Fruit fly (Drosophila melanogaster) whole organism, embryonic: Measurements from ENCODE around the gene CG7810.

ENCODE experiments used
- Atf-2 ChIP-seq: fragments of 200-800 bp; sonication (Bioruptor generic); optimal IDR thresholded peaks from 2 replicates; lab custom pipeline; 2016; ENCODE audit warnings: missing biosample characterization, missing genetic modification characterization
- Blimp-1 ChIP-seq: fragments of 200-800 bp; sonication (Bioruptor generic); optimal IDR thresholded peaks from 3 replicates; lab custom pipeline; 2018; ENCODE audit warnings: missing biosample characterization, missing genetic modification characterization, mild to moderate bottlenecking, moderate library complexity, missing genetic modification reagents
- CG11695 ChIP-seq: fragments of 200-800 bp; sonication (Bioruptor generic); IDR thresholded peaks from 3 replicates; pipeline ENCODE4 v1.3.6; 2022; ENCODE audit warnings: missing biosample characterization, missing genetic modification characterization
- CG12071 ChIP-seq: fragments of 200-800 bp; sonication (Bioruptor generic); optimal IDR thresholded peaks from 3 replicates; lab custom pipeline; 2018; ENCODE audit warnings: missing biosample characterization, mild to moderate bottlenecking, missing genetic modification characterization
- CG12942 ChIP-seq: fragments of 200-800 bp; sonication (Bioruptor generic); optimal IDR thresholded peaks from 3 replicates; lab custom pipeline; 2016; ENCODE audit warnings: missing biosample characterization, missing genetic modification characterization
- CG13287 ChIP-seq: fragments of 200-800 bp; sonication (Bioruptor generic); IDR thresholded peaks from 2 replicates; pipeline ENCODE4 v1.3.6; 2022; ENCODE audit warnings: missing biosample characterization, missing genetic modification characterization; ENCODE audit not compliant: partially characterized antibody
- CG1529 ChIP-seq: fragments of 200-800 bp; sonication (Bioruptor generic); optimal IDR thresholded peaks from 3 replicates; lab custom pipeline; 2018; ENCODE audit warnings: missing biosample characterization, missing genetic modification characterization
- CG15514 ChIP-seq: fragments of 200-800 bp; sonication (Bioruptor generic); optimal IDR thresholded peaks from 3 replicates; lab custom pipeline; 2017; ENCODE audit warnings: missing biosample characterization, missing genetic modification characterization, mild to moderate bottlenecking, moderate library complexity, missing genetic modification reagents
- CG3163 ChIP-seq: fragments of 200-800 bp; sonication (Bioruptor generic); optimal IDR thresholded peaks from 3 replicates; lab custom pipeline; 2016; ENCODE audit warnings: missing biosample characterization, missing genetic modification characterization
- CG32532 ChIP-seq: fragments of 200-800 bp; sonication (Bioruptor generic); IDR thresholded peaks from 2 replicates; pipeline ENCODE4 v1.3.6; 2022; ENCODE audit warnings: missing biosample characterization, missing genetic modification characterization
- CG3407 ChIP-seq: fragments of 200-800 bp; sonication (Bioruptor generic); optimal IDR thresholded peaks from 2 replicates; lab custom pipeline; 2018; ENCODE audit warnings: missing biosample characterization, mild to moderate bottlenecking, missing genetic modification characterization
- CG34376 ChIP-seq: fragments of 200-800 bp; sonication (Bioruptor generic); optimal IDR thresholded peaks from 2 replicates; lab custom pipeline; 2018; ENCODE audit warnings: missing biosample characterization, mild to moderate bottlenecking, missing genetic modification characterization
- CG5245 ChIP-seq: fragments of 200-800 bp; sonication (Bioruptor generic); optimal IDR thresholded peaks from 3 replicates; lab custom pipeline; 2016; ENCODE audit warnings: missing biosample characterization, missing genetic modification characterization
- CG7556 ChIP-seq: fragments of 200-800 bp; sonication (Bioruptor generic); optimal IDR thresholded peaks from 2 replicates; lab custom pipeline; 2017; ENCODE audit warnings: missing biosample characterization, mild to moderate bottlenecking, missing genetic modification characterization
- CG8089 ChIP-seq: fragments of 200-800 bp; sonication (Bioruptor generic); optimal IDR thresholded peaks from 3 replicates; lab custom pipeline; 2016; ENCODE audit warnings: missing biosample characterization, missing genetic modification characterization
- CG9876 ChIP-seq: fragments of 200-800 bp; sonication (Bioruptor generic); optimal IDR thresholded peaks from 2 replicates; lab custom pipeline; 2016; ENCODE audit warnings: missing biosample characterization, missing genetic modification characterization
- CG9932 ChIP-seq: fragments of 200-800 bp; sonication (Bioruptor generic); IDR thresholded peaks from 2 replicates; pipeline ENCODE4 v1.3.6; 2022; ENCODE audit warnings: missing biosample characterization, missing genetic modification characterization
- Deaf1 ChIP-seq: fragments of 200-800 bp; optimal IDR thresholded peaks from 3 replicates; lab custom pipeline; 2019; ENCODE audit warnings: missing biosample characterization, mild to moderate bottlenecking, missing genetic modification characterization, moderate library complexity
- Dek ChIP-seq: fragments of 200-800 bp; sonication (Bioruptor generic); optimal IDR thresholded peaks from 3 replicates; lab custom pipeline; 2019; ENCODE audit warnings: missing biosample characterization, mild to moderate bottlenecking, missing genetic modification characterization, moderate library complexity
- Ets65A ChIP-seq: fragments of 200-800 bp; sonication (Bioruptor generic); peaks from one replicate; lab custom pipeline; 2016; ENCODE audit warnings: missing biosample characterization, missing genetic modification characterization
- Fer1 ChIP-seq: fragments of 200-800 bp; sonication (Bioruptor generic); optimal IDR thresholded peaks from 2 replicates; lab custom pipeline; 2017; ENCODE audit warnings: missing biosample characterization, mild to moderate bottlenecking, missing genetic modification characterization
- H2.0 ChIP-seq: fragments of 200-800 bp; sonication (Bioruptor generic); IDR thresholded peaks from 2 replicates; pipeline ENCODE4 v1.3.6; 2022; ENCODE audit warnings: missing biosample characterization, missing genetic modification characterization
- Hey ChIP-seq: fragments of 200-800 bp; sonication (Bioruptor generic); optimal IDR thresholded peaks from 3 replicates; lab custom pipeline; 2018; ENCODE audit warnings: missing biosample characterization, mild to moderate bottlenecking, missing genetic modification characterization
- Jarid2 ChIP-seq: fragments of 200-800 bp; sonication (Bioruptor generic); optimal IDR thresholded peaks from 3 replicates; lab custom pipeline; 2017; ENCODE audit warnings: mild to moderate bottlenecking, missing biosample characterization, missing genetic modification reagents, missing genetic modification characterization
- Lim3 ChIP-seq: fragments of 200-800 bp; sonication (Bioruptor generic); IDR thresholded peaks from 2 replicates; pipeline ENCODE4 v1.3.6; 2022; ENCODE audit warnings: missing biosample characterization, missing genetic modification characterization
- Med ChIP-seq: fragments of 200-800 bp; sonication (Bioruptor generic); peaks from one replicate; lab custom pipeline; 2016; ENCODE audit warnings: missing biosample characterization, missing genetic modification characterization, mild to moderate bottlenecking, inconsistent platforms, moderate library complexity
- NC2β ChIP-seq: fragments of 200-800 bp; sonication (Bioruptor generic); optimal IDR thresholded peaks from 2 replicates; lab custom pipeline; 2016; ENCODE audit warnings: missing biosample characterization, missing genetic modification characterization
- Nf-YC ChIP-seq: fragments of 200-800 bp; optimal IDR thresholded peaks from 3 replicates; lab custom pipeline; 2019; ENCODE audit warnings: missing biosample characterization, mild to moderate bottlenecking, missing genetic modification characterization, moderate library complexity
- Taf1 ChIP-seq: fragments of 200-800 bp; sonication (Bioruptor generic); IDR thresholded peaks from 2 replicates; pipeline ENCODE4 v1.3.6; 2022; ENCODE audit warnings: missing biosample characterization, missing genetic modification characterization
- Trl ChIP-seq, 3 experiments: fragments of >200 bp in 2 of 3; fragments of 200-800 bp in 1 of 3; sonication (Bioruptor generic) in 1 of 3; optimal IDR thresholded peaks; 2 replicates in 1 of 3; 3 replicates in 2 of 3; lab custom pipeline; 2016 to 2017; ENCODE audit warnings: missing biosample characterization in 1 of 3, missing genetic modification characterization in 1 of 3
- abd-A ChIP-seq: fragments of 200-800 bp; sonication (Bioruptor generic); optimal IDR thresholded peaks from 3 replicates; lab custom pipeline; 2019; ENCODE audit warnings: missing biosample characterization, mild to moderate bottlenecking, missing genetic modification characterization, moderate library complexity
- cad ChIP-seq: fragments of >200 bp; optimal IDR thresholded peaks from 2 replicates; lab custom pipeline; 2017; ENCODE audit warnings: missing biosample characterization, missing genetic modification characterization
- cas ChIP-seq: fragments of 200-800 bp; sonication (Bioruptor generic); IDR thresholded peaks from 2 replicates; pipeline ENCODE4 v1.3.6; 2022; ENCODE audit warnings: missing biosample characterization, missing genetic modification characterization
- chinmo ChIP-seq: fragments of 200-800 bp; sonication (Bioruptor generic); IDR thresholded peaks from 4 replicates; pipeline ENCODE4 v1.3.6; 2022; ENCODE audit warnings: missing biosample characterization, missing genetic modification characterization; ENCODE audit not compliant: partially characterized antibody
- ci ChIP-seq: fragments of 200-800 bp; sonication (Bioruptor generic); IDR thresholded peaks from 3 replicates; pipeline ENCODE4 v1.3.6; 2022; ENCODE audit warnings: missing biosample characterization, missing genetic modification characterization
- dimm ChIP-seq: fragments of 200-800 bp; sonication (Bioruptor generic); IDR thresholded peaks from 2 replicates; pipeline ENCODE4 v1.3.6; 2022; ENCODE audit warnings: missing biosample characterization, missing genetic modification characterization
- emc ChIP-seq: fragments of 200-800 bp; sonication (Bioruptor generic); optimal IDR thresholded peaks from 2 replicates; lab custom pipeline; 2016; ENCODE audit warnings: missing biosample characterization, missing genetic modification characterization
- fd64A ChIP-seq: fragments of 200-800 bp; sonication (Bioruptor generic); optimal IDR thresholded peaks from 3 replicates; lab custom pipeline; 2018; ENCODE audit warnings: missing biosample characterization, mild to moderate bottlenecking, missing genetic modification characterization
- gem ChIP-seq: fragments of 200-800 bp; sonication (Bioruptor generic); optimal IDR thresholded peaks from 2 replicates; lab custom pipeline; 2019; ENCODE audit warnings: missing biosample characterization, mild to moderate bottlenecking, missing genetic modification characterization, moderate library complexity
- gfzf ChIP-seq: fragments of 200-800 bp; sonication (Bioruptor generic); optimal IDR thresholded peaks from 2 replicates; lab custom pipeline; 2016; ENCODE audit warnings: missing biosample characterization, mild to moderate bottlenecking, missing genetic modification characterization, moderate library complexity
- her ChIP-seq: fragments of 200-800 bp; sonication (Bioruptor generic); optimal IDR thresholded peaks from 2 replicates; lab custom pipeline; 2016; ENCODE audit warnings: missing biosample characterization, missing genetic modification characterization
- lov ChIP-seq, 2 experiments: fragments of 200-800 bp in 1 of 2; fragments of >200 bp in 1 of 2; sonication (Bioruptor generic) in 1 of 2; IDR thresholded peaks in 1 of 2; optimal IDR thresholded peaks in 1 of 2; 2 replicates in 1 of 2; 3 replicates in 1 of 2; pipeline versions ENCODE4 v1.3.6 to Lab custom; 2017 to 2022; ENCODE audit warnings: missing biosample characterization in 1 of 2, missing genetic modification characterization in 1 of 2
- nmo ChIP-seq: fragments of 200-800 bp; sonication (Bioruptor generic); optimal IDR thresholded peaks from 2 replicates; lab custom pipeline; 2018; ENCODE audit warnings: missing biosample characterization, mild to moderate bottlenecking, missing genetic modification characterization, moderate library complexity
- pita ChIP-seq: fragments of 200-800 bp; sonication (Bioruptor generic); optimal IDR thresholded peaks from 2 replicates; lab custom pipeline; 2017; ENCODE audit warnings: missing biosample characterization, mild to moderate bottlenecking, missing genetic modification characterization
- sob ChIP-seq: fragments of 200-800 bp; sonication (Bioruptor generic); IDR thresholded peaks from 2 replicates; pipeline ENCODE4 v1.3.6; 2022; ENCODE audit warnings: missing biosample characterization, missing genetic modification characterization
- ssp ChIP-seq: fragments of 200-800 bp; sonication (Bioruptor generic); IDR thresholded peaks from 2 replicates; pipeline ENCODE4 v1.3.6; 2022; ENCODE audit warnings: missing biosample characterization, missing genetic modification characterization

The CG7810 gene

DNA sequence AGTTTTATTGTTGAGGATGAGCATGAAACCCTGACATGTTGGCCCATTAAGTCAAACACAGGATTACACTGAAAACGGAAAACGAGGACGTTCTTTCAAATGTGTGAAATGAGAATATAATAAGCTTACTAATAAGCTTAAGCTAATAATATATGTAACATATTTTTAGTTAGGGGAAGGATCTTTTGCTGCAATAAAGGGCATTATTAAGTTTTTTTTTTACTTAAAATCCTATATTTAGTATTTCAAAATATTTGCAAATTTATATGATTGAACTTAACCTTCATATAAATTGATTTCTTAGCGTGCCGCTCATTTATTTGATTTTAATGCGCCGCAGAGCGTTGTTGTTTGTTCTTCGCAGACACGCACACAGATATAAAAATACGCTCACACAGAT is 22.2 kb upstream of the CG7810 start (continued):
- TF ChIP-seq Lim3 (GFP tag; lab: Robert Waterston, UW) (no peak), Nf-YC (tag; lab: Kevin White, UChicago) (no peak), ci (GFP tag; lab: Robert Waterston, UW) (no peak), H2.0 (GFP tag; lab: Robert Waterston, UW) (no peak), fd64A (no peak), CG11695 (GFP tag; lab: Robert Waterston, UW) (0 out of 3 replicates have a peak, but pooled peaks have one; percentile 31), Hey (tag; lab: Kevin White, UChicago) (no peak), Fer1 (GFP tag; lab: Kevin White, UChicago) (peak; percentile 40), gem (tag; lab: Kevin White, UChicago) (peak; percentile 19), Taf1 (GFP tag; lab: Robert Waterston, UW) (no peak), gfzf (GFP tag; lab: Kevin White, UChicago) (no peak), CG7556 (GFP tag; lab: Kevin White, UChicago) (peak; percentile 29), CG32532 (GFP tag; lab: Robert Waterston, UW) (no peak), Ets65A (GFP tag; lab: Kevin White, UChicago) (peak; percentile 27), Jarid2 (no peak), Dek (no peak), cad (GFP tag; lab: Kevin White, UChicago) (no peak), dimm (no peak), lov (optimal IDR thresholded peaks at IDR 0.05; lab: Kevin White, UChicago) (no peak), lov (GFP tag; IDR thresholded peaks at IDR 0.05; lab: Robert Waterston, UW) (no peak), CG9932 (GFP tag; lab: Robert Waterston, UW) (no peak), CG5245 (GFP tag; lab: Kevin White, UChicago) (no peak), NC2β (GFP tag; lab: Kevin White, UChicago) (no peak), abd-A (tag; lab: Kevin White, UChicago) (peak; percentile 7), chinmo (GFP tag; lab: Robert Waterston, UW) (no peak), CG1529 (no peak), sob (GFP tag; lab: Robert Waterston, UW) (no peak), CG3163 (GFP tag; lab: Kevin White, UChicago) (no peak)
- TF ChIP-seq, all 482 proteins: peak for 31

DNA sequence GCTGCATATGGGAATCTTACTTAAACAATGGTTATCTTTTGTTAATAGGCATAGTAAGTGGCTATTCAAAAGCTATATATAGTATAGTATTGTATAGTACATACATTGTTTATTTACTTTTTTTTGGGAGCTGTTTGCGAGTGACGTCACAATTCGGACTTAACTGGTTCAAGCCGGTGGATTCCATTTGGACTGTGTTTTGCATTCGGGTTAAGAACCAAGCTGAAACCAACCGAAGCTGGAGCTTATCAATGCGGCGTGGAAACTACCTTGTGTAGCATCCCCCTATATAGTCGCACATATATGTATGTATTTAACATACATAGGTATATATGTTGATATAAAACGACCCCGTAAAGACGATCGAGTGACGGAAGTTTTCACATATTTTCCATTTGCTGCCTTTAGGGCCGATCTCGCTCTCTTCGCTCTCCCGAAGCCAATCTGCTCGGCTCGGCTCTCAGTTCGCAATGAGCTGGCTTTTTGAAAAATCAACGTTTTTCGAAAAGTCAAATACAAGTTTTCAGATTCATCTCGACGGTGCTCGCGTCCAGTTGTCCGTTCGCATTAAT is 17.6 kb upstream of the CG7810 start:
- TF ChIP-seq chinmo (GFP tag; lab: Robert Waterston, UW) (peak; percentile 93), CG9876 (no peak), cas (GFP tag; lab: Robert Waterston, UW) (no peak), her (GFP tag; lab: Kevin White, UChicago) (no peak), CG12071 (GFP tag; lab: Kevin White, UChicago) (no peak), Trl (optimal IDR thresholded peaks at IDR 0.05; lab: Kevin White, UChicago) (peak; percentile 34 to 47), Trl (GFP tag; optimal IDR thresholded peaks at IDR 0.05; lab: Kevin White, UChicago) (no peak), Blimp-1 (GFP tag; lab: Kevin White, UChicago) (no peak), CG34376 (GFP tag; lab: Kevin White, UChicago) (peak; percentile 72), CG15514 (GFP tag; lab: Kevin White, UChicago) (no peak), emc (GFP tag; lab: Kevin White, UChicago) (no peak), Atf-2 (GFP tag; lab: Kevin White, UChicago) (no peak), pita (GFP tag; lab: Kevin White, UChicago) (no peak), ssp (GFP tag; lab: Robert Waterston, UW) (no peak), Med (GFP tag; lab: Kevin White, UChicago) (peak; percentile 13), CG12942 (GFP tag; lab: Kevin White, UChicago) (no peak), gem (tag; lab: Kevin White, UChicago) (peak; percentile 51), CG3407 (GFP tag; lab: Kevin White, UChicago) (no peak), Fer1 (GFP tag; lab: Kevin White, UChicago) (no peak), nmo (GFP tag; lab: Kevin White, UChicago) (no peak), Deaf1 (tag; lab: Kevin White, UChicago) (peak; percentile 56), CG8089 (GFP tag; lab: Kevin White, UChicago) (no peak), CG13287 (GFP tag; lab: Robert Waterston, UW) (peak; percentile 24; the same call in 1 of the 2 replicates)
